Worm (Caenorhabditis elegans): ENCODE data around the gene pot-2.
A peak's percentile ranks its signal among the peaks of the same experiment; 100 is the strongest.

pot-2 gene

ce11 chrII:14510162-14510561, 13.8 kb upstream of the pot-2 start:
- TF ChIP-seq dve-1 (tag; optimal IDR thresholded peaks at IDR 0.05; ENCODE audit: insufficient read depth) = peak; percentile 15
- TF ChIP-seq pqm-1 (tag; optimal IDR thresholded peaks at IDR 0.05) = peak; percentile 62
- TF ChIP-seq lin-1 (GFP tag; IDR thresholded peaks at IDR 0.05) = no peak

DNA sequence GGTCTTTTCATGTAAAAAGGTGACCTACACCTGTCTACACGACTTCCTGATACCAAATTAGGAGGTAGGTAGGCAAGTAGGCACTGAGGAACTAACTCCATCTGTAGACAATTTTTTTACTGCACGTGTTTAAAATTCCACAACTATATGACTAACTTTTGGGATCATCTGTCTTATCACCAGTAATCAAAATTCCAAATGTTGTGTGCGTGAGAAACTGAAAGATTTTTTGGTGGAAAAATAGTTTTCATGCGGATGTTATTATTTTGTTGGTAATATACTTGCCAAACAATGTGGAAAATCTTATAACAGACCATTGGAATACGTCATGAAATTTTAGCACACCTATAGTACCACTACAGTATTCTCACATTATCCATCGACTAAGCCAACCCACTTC, 12.8 kb upstream of the pot-2 start, which contains the start of gene K10H10.13:
K10H10.13 (minus strand) TSS at position 101 of the 400 bp plus-strand sequence.
- TF ChIP-seq duxl-1 (tag; optimal IDR thresholded peaks at IDR 0.05; ENCODE audit: poor library complexity) = no peak
- no peak for TF ChIP-seq ZK546.5 (tag; optimal IDR thresholded peaks at IDR 0.05)
- no peak for TF ChIP-seq mdt-29 (GFP tag; IDR thresholded peaks at IDR 0.05)
- TF ChIP-seq dmd-8 (GFP tag; IDR thresholded peaks at IDR 0.05) = no peak
- TF ChIP-seq dmd-9 (GFP tag; IDR thresholded peaks at IDR 0.05) = no peak
- no peak for TF ChIP-seq dve-1 (tag; optimal IDR thresholded peaks at IDR 0.05; ENCODE audit: insufficient read depth)
- TF ChIP-seq ama-1 (optimal IDR thresholded peaks at IDR 0.05) = no peak
- no peak for TF ChIP-seq vab-7 (GFP tag; IDR thresholded peaks at IDR 0.05)
- no peak for TF ChIP-seq Y75B8A.6 (GFP tag; IDR thresholded peaks at IDR 0.05)

DNA sequence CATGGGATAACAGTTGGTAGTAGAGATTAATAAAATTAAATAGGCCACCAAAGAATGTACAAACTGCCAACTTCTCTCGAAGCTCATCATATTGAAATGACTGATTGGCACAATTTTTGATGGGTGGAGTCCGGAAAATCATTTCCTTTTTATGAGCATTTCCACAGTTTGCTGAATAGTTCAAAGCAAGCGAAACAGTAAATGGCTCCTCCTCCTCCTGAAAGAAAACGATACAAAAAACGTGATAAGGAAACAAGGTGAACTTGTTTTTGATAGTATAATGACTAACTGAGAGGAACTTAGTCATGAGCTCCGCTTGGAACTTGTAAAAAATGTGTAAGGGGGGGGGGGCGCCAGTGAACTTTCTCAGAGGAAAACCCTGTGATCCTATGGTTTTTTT, 9.0 kb upstream of the pot-2 start, which contains the start of gene K10H10.9:
K10H10.9 (minus strand) TSS at position 101 of the 400 bp plus-strand sequence.
- no peak for TF ChIP-seq mes-2 (tag; optimal IDR thresholded peaks at IDR 0.05; ENCODE audit: poor library complexity, severe bottlenecking)

DNA sequence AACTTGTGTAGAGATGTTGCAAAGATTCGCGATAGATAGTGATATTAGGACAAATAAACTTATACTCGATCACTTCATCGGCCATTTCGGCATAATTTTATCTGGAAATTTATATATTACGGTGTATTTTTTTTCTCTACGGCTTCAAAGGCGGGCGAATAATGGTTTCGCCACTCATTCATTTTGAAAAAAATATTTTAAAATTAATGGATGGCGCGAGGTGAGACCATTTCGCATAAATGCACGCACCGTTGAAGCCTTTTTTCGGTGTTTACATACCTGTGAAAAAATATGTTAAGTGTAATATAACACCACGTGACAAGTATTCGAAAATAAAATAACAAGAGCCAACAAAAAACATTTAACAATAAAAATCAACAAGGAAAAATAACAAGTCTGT, 1.9 kb upstream of the pot-2 start, which contains the start of gene btb-19:
btb-19 (minus strand) TSS at position 101 of the 400 bp plus-strand sequence.
- TF ChIP-seq unc-130 (GFP tag; optimal IDR thresholded peaks at IDR 0.05) = no peak
- TF ChIP-seq ceh-62 (tag; optimal IDR thresholded peaks at IDR 0.05) = no peak
- no peak for TF ChIP-seq Y5F2A.4 (GFP tag; optimal IDR thresholded peaks at IDR 0.05)
- no peak for TF ChIP-seq F26F4.8 (GFP tag; conservative IDR thresholded peaks at IDR 0.05)
- no peak for TF ChIP-seq fkh-10 (GFP tag; optimal IDR thresholded peaks at IDR 0.05)
- TF ChIP-seq daf-16 (GFP tag; optimal IDR thresholded peaks at IDR 0.05) = no peak
- no peak for TF ChIP-seq daf-16 (tag; optimal IDR thresholded peaks at IDR 0.05)

- TF ChIP-seq dmd-8 (GFP tag; IDR thresholded peaks at IDR 0.05) (no peak), unc-62 (GFP tag; optimal IDR thresholded peaks at IDR 0.05 in 1 of 2) (peak in 1 of 2 experiments; percentile 93), unc-62 (tag; optimal IDR thresholded peaks at IDR 0.05) (no peak)
These were observed 852 bp upstream of the pot-2 start, which contains the start of gene btb-20 for ce11 chrII:14523070-14523572. TSS of gene btb-20 (minus strand) at chrII:14523522.

ce11 chrII:14525013-14525412, 1.0 kb downstream of the pot-2 start, which contains the start of gene F57C2.4:
TSS of gene F57C2.4 (plus strand) at chrII:14525313.
- TF ChIP-seq Y5F2A.4 (GFP tag; optimal IDR thresholded peaks at IDR 0.05) (no peak), ceh-44 (GFP tag; IDR thresholded peaks at IDR 0.05) (no peak), zfp-2 (tag; optimal IDR thresholded peaks at IDR 0.05) (no peak), nhr-48 (tag; optimal IDR thresholded peaks at IDR 0.05) (no peak), dmd-6 (GFP tag; IDR thresholded peaks at IDR 0.05) (no peak), fkh-10 (GFP tag; optimal IDR thresholded peaks at IDR 0.05) (no peak), snpc-1.2 (GFP tag; IDR thresholded peaks at IDR 0.05) (no peak), arid-1 (GFP tag; conservative IDR thresholded peaks at IDR 0.05) (no peak), duxl-1 (tag; optimal IDR thresholded peaks at IDR 0.05; ENCODE audit: poor library complexity) (no peak), vab-7 (GFP tag; IDR thresholded peaks at IDR 0.05) (no peak)

DNA sequence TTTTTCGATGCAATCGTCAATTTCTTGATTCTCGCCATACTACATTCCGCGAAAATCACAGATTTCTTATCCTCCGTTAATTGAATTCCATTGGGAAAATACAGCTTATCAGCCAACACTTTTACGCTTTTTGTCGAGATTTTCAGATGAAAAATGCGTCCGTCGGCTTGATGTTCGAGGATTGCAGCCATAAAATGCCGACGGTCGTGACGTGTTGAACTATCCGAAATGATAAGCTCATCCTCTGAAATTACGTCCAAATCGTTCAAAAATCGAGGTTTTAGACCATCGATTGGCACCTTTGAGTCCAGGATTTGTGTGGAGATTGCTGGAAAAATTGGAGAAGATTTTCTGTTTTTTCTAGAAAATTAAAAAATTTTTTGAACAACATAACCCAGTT, 3.1 kb downstream of the pot-2 start:
- TF ChIP-seq unc-62 (GFP tag; optimal IDR thresholded peaks at IDR 0.05 in 1 of 2) (peak in 1 of 2 experiments; percentile 90), unc-62 (tag; optimal IDR thresholded peaks at IDR 0.05) (no peak), hlh-11 (tag; optimal IDR thresholded peaks at IDR 0.05) (no peak)
